Worm (Caenorhabditis elegans): ENCODE results near the gene sdz-28.
A peak's percentile ranks its signal among the peaks of the same experiment; 100 is the strongest.
"Not testable (repeated sequence)": the region's sequence is repeated elsewhere in the genome, so short reads cannot be mapped to it uniquely, and the experiment has no call there.

Gene sdz-28

DNA sequence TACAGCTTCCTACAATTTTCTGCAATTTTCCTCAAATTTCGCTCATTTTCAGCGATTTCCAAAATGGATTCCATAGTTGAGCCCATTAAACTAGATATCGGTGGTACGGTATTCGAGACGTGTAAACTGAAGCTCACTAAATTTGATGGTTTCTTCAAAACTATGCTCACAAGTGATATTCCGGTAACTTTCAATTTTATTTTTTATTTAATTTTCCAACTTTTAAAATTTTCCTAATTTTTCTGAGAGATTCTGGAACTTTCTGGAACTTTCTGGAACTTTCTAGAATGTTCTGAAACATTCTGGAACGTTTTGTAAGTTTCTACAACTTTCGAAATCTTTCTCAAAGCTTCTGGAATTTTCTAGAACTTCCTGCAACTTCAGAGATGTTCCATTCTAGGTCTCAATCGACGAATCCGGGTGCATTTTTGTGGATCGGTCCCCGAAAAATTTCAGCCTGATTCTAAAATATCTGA is 16.1 kb downstream of the sdz-28 start, which contains the start of gene C40A11.2:
TSS of gene C40A11.2 (plus strand) at position 51 of the 476 bp plus-strand sequence.
- TF ChIP-seq efl-1 (optimal IDR thresholded peaks at IDR 0.05): no peak
- peak in 1 of 2 experiments; percentile 5 for TF ChIP-seq efl-1 (GFP tag; optimal IDR thresholded peaks at IDR 0.05 in 1 of 2)
- TF ChIP-seq ceh-82 (tag; optimal IDR thresholded peaks at IDR 0.05): no peak

DNA sequence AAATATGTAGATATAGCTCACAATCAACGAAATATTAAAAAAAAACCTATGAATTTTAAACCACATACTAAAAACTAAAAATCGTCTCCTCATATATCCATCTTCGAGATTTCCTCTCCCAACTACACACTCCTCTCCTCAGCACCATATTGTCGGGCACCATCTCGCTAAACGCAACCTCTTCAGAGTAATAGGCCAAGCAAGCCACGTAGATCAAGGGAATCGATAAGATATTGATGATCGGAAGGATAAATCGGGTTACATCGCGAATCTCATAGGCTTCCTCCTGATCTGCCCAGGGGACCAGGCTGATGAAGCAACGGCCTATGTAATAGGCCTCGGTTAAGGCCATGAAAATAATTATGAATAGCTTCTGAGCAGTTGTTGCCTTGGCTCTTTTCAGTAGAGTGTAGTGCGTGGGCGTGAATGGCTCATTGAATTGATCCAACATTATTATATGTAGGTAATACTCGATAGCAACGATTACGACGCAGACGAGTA is 19.7 kb downstream of the sdz-28 start, which contains the start of the genes C40A11.7 and C40A11.8:
TSS of gene C40A11.7 (minus strand) at position 101 of the 501 bp plus-strand sequence.
TSS of gene C40A11.8 (minus strand) at position 451 of the 501 bp plus-strand sequence.
- TF ChIP-seq ceh-82 (tag; optimal IDR thresholded peaks at IDR 0.05) (no peak), hpl-2 (GFP tag; optimal IDR thresholded peaks at IDR 0.05) (no peak), nhr-71 (tag; optimal IDR thresholded peaks at IDR 0.05) (no peak), sox-4 (tag; optimal IDR thresholded peaks at IDR 0.05) (no peak), snu-23 (GFP tag; optimal IDR thresholded peaks at IDR 0.05) (no peak), unc-86 (tag; optimal IDR thresholded peaks at IDR 0.05) (no peak), ama-1 (optimal IDR thresholded peaks at IDR 0.05) (no peak), efl-3 (GFP tag; optimal IDR thresholded peaks at IDR 0.05) (no peak), lin-15B (tag; optimal IDR thresholded peaks at IDR 0.05) (no peak), nhr-84 (tag; optimal IDR thresholded peaks at IDR 0.05) (no peak), zip-4 (GFP tag; optimal IDR thresholded peaks at IDR 0.05) (no peak), fkh-10 (GFP tag; optimal IDR thresholded peaks at IDR 0.05) (no peak), hlh-4 (tag; optimal IDR thresholded peaks at IDR 0.05) (no peak), dsc-1 (tag; optimal IDR thresholded peaks at IDR 0.05) (no peak)

DNA sequence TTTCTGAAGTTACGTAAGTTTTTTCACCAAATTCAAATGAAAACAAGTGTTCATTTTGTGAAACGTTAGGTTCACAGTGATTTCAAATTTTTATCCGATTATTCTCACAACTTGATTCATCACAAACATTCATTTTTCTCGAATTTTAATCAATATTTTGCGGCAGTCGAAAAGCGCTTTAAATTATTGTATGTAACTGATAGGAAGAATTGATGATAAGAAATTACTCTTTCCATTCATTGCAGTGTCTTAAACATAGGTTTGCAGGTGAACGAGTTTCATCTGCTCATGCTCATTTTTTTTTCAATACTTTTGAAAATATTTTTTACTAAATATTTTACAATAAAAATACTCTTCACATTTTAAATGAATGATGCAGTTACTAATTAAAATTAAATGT is 21.6 kb downstream of the sdz-28 start:
- no peak for TF ChIP-seq sup-37 (GFP tag; optimal IDR thresholded peaks at IDR 0.05)
- no peak for TF ChIP-seq efl-1 (optimal IDR thresholded peaks at IDR 0.05)
- TF ChIP-seq efl-1 (GFP tag; optimal IDR thresholded peaks at IDR 0.05 in 1 of 2): peak in 1 of 2 experiments; percentile 70
- TF ChIP-seq elt-2 (tag; optimal IDR thresholded peaks at IDR 0.05): peak; percentile 38

DNA sequence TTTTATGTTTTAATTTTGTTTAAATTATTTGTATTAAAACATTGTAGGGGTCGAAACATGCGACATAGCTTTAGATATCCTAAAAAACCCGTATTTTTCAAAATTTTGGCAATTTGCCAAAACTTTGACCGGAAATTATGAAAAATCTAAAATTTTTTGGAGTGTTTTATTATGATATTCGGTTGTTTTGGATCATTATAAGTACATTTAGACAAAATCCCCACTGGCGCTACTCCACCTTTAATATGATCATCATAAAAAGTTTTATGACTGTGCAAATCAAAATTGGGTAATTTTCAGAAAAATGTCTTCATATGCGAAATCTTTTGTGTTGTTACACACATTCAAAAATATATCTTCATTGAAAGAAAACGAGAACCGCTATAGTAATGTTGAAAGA is 22.8 kb downstream of the sdz-28 start, which contains the start of gene math-18:
TSS of gene math-18 (plus strand) at position 301 of the 400 bp plus-strand sequence.
- TF ChIP-seq nhr-77 (tag; optimal IDR thresholded peaks at IDR 0.05); nhr-85 (tag); mab-9 (GFP tag; IDR thresholded peaks at IDR 0.05): not testable (repeated sequence)

DNA sequence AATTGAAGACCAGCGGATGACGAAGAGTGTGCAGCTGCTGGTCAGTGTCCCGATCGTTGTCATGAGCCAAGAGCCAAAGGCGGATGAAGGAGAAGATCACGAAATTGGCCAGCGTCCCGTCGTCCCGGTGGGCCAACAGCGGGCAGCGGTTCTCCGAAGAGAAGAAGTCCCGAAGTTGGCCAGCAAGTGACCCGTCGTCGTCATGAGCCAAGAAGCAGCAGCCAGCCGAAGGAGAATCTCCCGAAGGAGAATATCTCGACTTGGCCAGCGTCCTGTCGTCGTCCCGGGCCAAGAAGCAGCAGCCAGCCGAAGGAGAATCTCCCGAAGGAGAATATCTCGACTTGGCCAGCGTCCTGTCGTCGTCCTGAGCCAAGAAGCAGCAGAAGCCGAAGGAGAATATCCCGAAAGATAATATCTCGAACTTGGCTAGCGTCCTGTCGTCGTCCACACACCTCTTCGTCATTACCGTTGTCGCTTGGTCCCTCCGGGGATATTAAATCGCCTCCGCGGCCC is 32.6 kb downstream of the sdz-28 start, which contains the start of gene C33C12.11:
TSS of gene C33C12.11 (minus strand) at position 463 of the 513 bp plus-strand sequence.
- not testable (repeated sequence) for TF ChIP-seq nhr-84, ztf-4, ceh-82 (tag; optimal IDR thresholded peaks at IDR 0.05)

DNA sequence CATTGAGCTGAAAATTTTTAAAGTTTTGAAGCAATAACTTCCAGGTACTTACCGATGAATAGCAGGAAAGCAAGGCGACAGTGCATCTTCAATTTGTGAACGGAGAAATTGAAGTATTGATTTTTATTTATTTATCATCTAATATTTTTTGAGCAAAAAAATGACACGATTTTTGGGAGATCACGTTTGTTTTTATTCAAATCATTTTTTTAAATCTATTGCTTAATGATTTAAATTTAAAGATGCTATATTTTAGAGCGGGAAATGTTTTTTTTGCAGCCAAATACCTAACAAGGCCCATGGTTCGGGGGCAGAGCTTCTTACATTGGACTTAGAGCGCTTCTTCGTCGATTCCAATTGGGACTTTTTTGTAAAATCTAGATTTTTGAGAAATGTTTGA is 35.5 kb downstream of the sdz-28 start, which contains the start of gene C33C12.4:
TSS of gene C33C12.4 (minus strand) at position 101 of the 400 bp plus-strand sequence.
- TF ChIP-seq ztf-11 (tag; optimal IDR thresholded peaks at IDR 0.05) (no peak), nhr-76 (tag; optimal IDR thresholded peaks at IDR 0.05) (no peak), ceh-90 (tag; optimal IDR thresholded peaks at IDR 0.05) (no peak), nhr-11 (tag; optimal IDR thresholded peaks at IDR 0.05) (no peak), sup-37 (GFP tag; optimal IDR thresholded peaks at IDR 0.05) (no peak), ceh-88 (GFP tag; IDR thresholded peaks at IDR 0.05) (no peak), sox-4 (tag; optimal IDR thresholded peaks at IDR 0.05) (no peak), Y116A8C.19 (tag; optimal IDR thresholded peaks at IDR 0.05; ENCODE audit: borderline replicate concordance) (no peak), ces-1 (GFP tag; optimal IDR thresholded peaks at IDR 0.05) (no peak), lin-14 (GFP tag; optimal IDR thresholded peaks at IDR 0.05) (no peak), ets-5 (GFP tag; IDR thresholded peaks at IDR 0.05) (no peak), pag-3 (tag; optimal IDR thresholded peaks at IDR 0.05; ENCODE audit: borderline replicate concordance, insufficient read depth) (no peak), unc-62 (GFP tag; optimal IDR thresholded peaks at IDR 0.05) (no peak)

Data from whole organism, L1 larva.